Worm (Caenorhabditis elegans): ENCODE results near the gene wdr-4.

- no peak for TF ChIP-seq elt-1 (tag; optimal IDR thresholded peaks at IDR 0.05; ENCODE audit: borderline replicate concordance, insufficient read depth)
- no peak for TF ChIP-seq lin-13 (tag; optimal IDR thresholded peaks at IDR 0.05)
- no peak for TF ChIP-seq nhr-12 (tag; optimal IDR thresholded peaks at IDR 0.05)
- no peak for TF ChIP-seq zip-8 (tag; optimal IDR thresholded peaks at IDR 0.05)
- no peak for TF ChIP-seq blmp-1 (tag; optimal IDR thresholded peaks at IDR 0.05)
- TF ChIP-seq ztf-11 (tag; optimal IDR thresholded peaks at IDR 0.05), result no peak
Measured at ce11 chrIII:6711590-6711989, 14.0 kb upstream of the wdr-4 start, which contains the start of gene F37A4.5.
